Fruit fly (Drosophila melanogaster): Measurements from ENCODE around the gene unc80.

The unc80 gene

dm6 chr3R:27652156-27652810 is 10.0 kb upstream of the unc80 start, which contains the start of gene RpS10a:
TSS of gene RpS10a (plus strand) at chr3R:27652760.
- peak; percentile 43; the same call in 1 of the 2 replicates for TF ChIP-seq CG42726 (GFP tag; IDR thresholded peaks at IDR 0.05; ENCODE audit: partially characterized antibody)
- peak; percentile 8 for TF ChIP-seq nmo (GFP tag; optimal IDR thresholded peaks at IDR 0.05)
- no peak for TF ChIP-seq CG10209 (GFP tag; optimal IDR thresholded peaks at IDR 0.05)
- peak; percentile 81; the same call in 2 of the 3 replicates for TF ChIP-seq CG6791 (GFP tag; IDR thresholded peaks at IDR 0.05; ENCODE audit: partially characterized antibody)
- TF ChIP-seq CG2120 (GFP tag; optimal IDR thresholded peaks at IDR 0.05): peak; percentile 27
- peak; percentile 10 for TF ChIP-seq CG10147 (GFP tag; optimal IDR thresholded peaks at IDR 0.05)
- peak; percentile 47 for TF ChIP-seq CG13624 (GFP tag; optimal IDR thresholded peaks at IDR 0.05)
- 0 out of 2 replicates have a peak, but pooled peaks have one; percentile 5 for TF ChIP-seq CG9932 (GFP tag; IDR thresholded peaks at IDR 0.05)
- peak; percentile 53; the same call in 1 of the 2 replicates for TF ChIP-seq seq (GFP tag; IDR thresholded peaks at IDR 0.05)
- TF ChIP-seq chinmo (GFP tag; IDR thresholded peaks at IDR 0.05; ENCODE audit: partially characterized antibody): peak; percentile 79; the same call in 1 of the 4 replicates
- TF ChIP-seq gfzf (GFP tag; optimal IDR thresholded peaks at IDR 0.05): peak; percentile 1
- peak; percentile 47; the same call in 1 of the 3 replicates for TF ChIP-seq mld (GFP tag; IDR thresholded peaks at IDR 0.05; ENCODE audit: partially characterized antibody)
- peak; percentile 19 for TF ChIP-seq CG18599 (GFP tag; optimal IDR thresholded peaks at IDR 0.05)
- TF ChIP-seq abd-A (tag; optimal IDR thresholded peaks at IDR 0.05): no peak
- no peak for TF ChIP-seq Dad (GFP tag; optimal IDR thresholded peaks at IDR 0.05)
- TF ChIP-seq CG15514 (GFP tag; optimal IDR thresholded peaks at IDR 0.05): peak; percentile 17
- TF ChIP-seq Bgb (GFP tag; IDR thresholded peaks at IDR 0.05; ENCODE audit: partially characterized antibody): peak; percentile 22; the same call in 1 of the 2 replicates
- peak; percentile 24 for TF ChIP-seq gem (tag; optimal IDR thresholded peaks at IDR 0.05)
- no peak for TF ChIP-seq kay (GFP tag; optimal IDR thresholded peaks at IDR 0.05)
- TF ChIP-seq Opbp (GFP tag; IDR thresholded peaks at IDR 0.05; ENCODE audit: partially characterized antibody): peak; percentile 57; the same call in 2 of the 3 replicates
- no peak for TF ChIP-seq CG17612 (GFP tag; IDR thresholded peaks at IDR 0.05)
- peak; percentile 87 for TF ChIP-seq bbx (GFP tag; IDR thresholded peaks at IDR 0.05; ENCODE audit: partially characterized antibody)
- TF ChIP-seq tgo (GFP tag; IDR thresholded peaks at IDR 0.05): no peak
- peak; percentile 58 for TF ChIP-seq ewg (GFP tag; optimal IDR thresholded peaks at IDR 0.05)
- TF ChIP-seq nerfin-1 (tag; optimal IDR thresholded peaks at IDR 0.05): peak; percentile 100
- TF ChIP-seq onecut (GFP tag; IDR thresholded peaks at IDR 0.05): peak; percentile 91
- TF ChIP-seq sd (tag; optimal IDR thresholded peaks at IDR 0.05): peak; percentile 92
- TF ChIP-seq nerfin-2 (GFP tag; IDR thresholded peaks at IDR 0.05; ENCODE audit: partially characterized antibody): 0 out of 2 replicates have a peak, but pooled peaks have one; percentile 25
- TF ChIP-seq scrt (GFP tag; optimal IDR thresholded peaks at IDR 0.05): peak; percentile 18
- no peak for TF ChIP-seq CTCF (GFP tag; optimal IDR thresholded peaks at IDR 0.05)
- peak; percentile 16 for TF ChIP-seq lab (GFP tag; optimal IDR thresholded peaks at IDR 0.05)
- peak; percentile 12 for TF ChIP-seq grau (tag; optimal IDR thresholded peaks at IDR 0.05)
- peak; percentile 45 for TF ChIP-seq sqz (GFP tag; optimal IDR thresholded peaks at IDR 0.05)
- TF ChIP-seq Meics (GFP tag; optimal IDR thresholded peaks at IDR 0.05): peak; percentile 26
- TF ChIP-seq dm (GFP tag; optimal IDR thresholded peaks at IDR 0.05): no peak
- peak; percentile 10 for TF ChIP-seq Hmr (GFP tag; optimal IDR thresholded peaks at IDR 0.05)
- no peak for TF ChIP-seq CG15696 (tag; optimal IDR thresholded peaks at IDR 0.05)
- 0 out of 3 replicates have a peak, but pooled peaks have one; percentile 27 for TF ChIP-seq CG14860 (GFP tag; IDR thresholded peaks at IDR 0.05; ENCODE audit: partially characterized antibody)

All from whole organism, embryonic.